Fruit fly (Drosophila melanogaster): ENCODE data around the gene aly.
A peak's percentile ranks its signal among the peaks of the same experiment; 100 is the strongest.

aly gene

DNA sequence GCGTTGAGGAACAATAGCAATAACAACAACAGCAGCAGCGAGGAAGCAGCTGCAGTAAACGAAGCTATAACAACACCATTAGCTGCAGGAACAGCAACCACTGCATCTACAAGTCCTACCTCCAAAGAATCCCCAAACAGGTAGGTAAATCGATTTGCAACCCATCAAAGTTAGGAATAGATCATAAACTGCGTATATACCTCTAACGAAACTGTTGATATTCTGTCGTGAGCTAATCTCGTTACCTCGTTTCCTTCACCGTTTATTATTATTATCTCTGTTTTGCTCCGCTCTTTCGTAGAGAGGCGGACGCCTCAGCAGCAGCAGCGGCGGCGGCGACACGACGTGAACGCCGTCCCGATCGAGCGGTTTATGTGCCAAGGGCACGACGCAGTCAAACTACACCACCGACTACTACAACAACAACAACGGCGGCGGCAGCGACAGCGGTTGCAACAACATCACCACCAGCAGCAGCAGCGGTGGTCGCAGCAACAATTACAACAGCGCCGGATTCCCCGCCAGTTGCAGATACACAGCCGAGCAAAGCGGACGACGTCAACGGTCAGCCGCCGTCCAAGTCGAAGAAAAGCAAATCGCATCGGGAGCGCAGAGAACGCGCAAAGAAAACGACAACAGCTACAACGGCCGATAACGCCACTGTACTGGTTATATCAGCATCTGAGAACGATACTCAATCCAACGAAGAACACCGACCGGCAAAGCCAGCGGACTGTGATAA lies 11.7 kb upstream of the aly start:
- TF ChIP-seq psq (GFP tag; optimal IDR thresholded peaks at IDR 0.05) (peak; percentile 68), Rel (GFP tag; optimal IDR thresholded peaks at IDR 0.05) (no peak), Rel (tag; optimal IDR thresholded peaks at IDR 0.05) (peak; percentile 98), Jra (GFP tag; optimal IDR thresholded peaks at IDR 0.05) (no peak), dl (GFP tag; optimal IDR thresholded peaks at IDR 0.05; ENCODE audit: insufficient read depth in 1 of 2, partially characterized antibody in 2 of 2) (peak in 1 of 2 experiments; percentile 7), Sp1 (GFP tag; optimal IDR thresholded peaks at IDR 0.05) (no peak), dsf (GFP tag; optimal IDR thresholded peaks at IDR 0.05; ENCODE audit: borderline replicate concordance) (no peak)

DNA sequence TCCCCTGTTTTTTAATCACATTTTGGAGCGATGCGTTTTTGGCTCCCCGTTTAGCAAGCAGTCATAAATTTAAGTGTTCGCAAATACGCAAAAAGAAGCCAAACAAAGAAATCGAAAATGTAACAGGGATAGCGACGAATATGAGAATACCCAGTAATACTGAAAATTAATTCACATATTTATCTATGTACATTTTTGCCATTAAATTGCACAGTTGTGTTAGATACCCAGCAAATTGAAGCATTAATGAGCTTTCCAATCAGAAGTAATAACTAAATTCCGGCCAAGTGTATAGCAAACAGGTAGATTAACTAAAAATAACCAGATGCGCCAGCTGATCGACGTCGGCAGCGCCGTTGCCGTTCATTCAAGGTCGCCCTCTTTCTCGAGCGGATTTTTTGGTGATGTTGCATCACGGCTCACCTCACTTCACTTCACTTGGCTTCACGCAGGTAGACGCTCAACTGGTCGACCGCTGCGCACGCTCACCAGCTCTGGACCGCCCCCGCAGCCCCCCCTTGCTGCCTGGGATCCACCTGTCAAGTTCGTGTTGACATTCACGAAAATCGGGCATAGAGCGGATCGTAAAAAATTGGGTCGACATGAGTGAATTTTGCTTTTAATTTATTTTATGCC lies 10.7 kb upstream of the aly start:
- TF ChIP-seq woc (GFP tag; optimal IDR thresholded peaks at IDR 0.05), result peak; percentile 61
- TF ChIP-seq Myc (optimal IDR thresholded peaks at IDR 0.05), result no peak
- TF ChIP-seq Rel (GFP tag; optimal IDR thresholded peaks at IDR 0.05), result no peak
- peak; percentile 19 for TF ChIP-seq Rel (tag; optimal IDR thresholded peaks at IDR 0.05)
- TF ChIP-seq sv (GFP tag; optimal IDR thresholded peaks at IDR 0.05), result no peak
- no peak for TF ChIP-seq lola (GFP tag; optimal IDR thresholded peaks at IDR 0.05)
- TF ChIP-seq CG9705 (GFP tag; optimal IDR thresholded peaks at IDR 0.05), result no peak
- peak in 1 of 2 experiments; percentile 59 for TF ChIP-seq foxo (GFP tag; optimal IDR thresholded peaks at IDR 0.05)
- TF ChIP-seq dl (GFP tag; optimal IDR thresholded peaks at IDR 0.05; ENCODE audit: insufficient read depth in 1 of 2, partially characterized antibody in 2 of 2), result no peak
- peak; percentile 45 for TF ChIP-seq fru (GFP tag; optimal IDR thresholded peaks at IDR 0.05)
- TF ChIP-seq Jra (GFP tag; optimal IDR thresholded peaks at IDR 0.05), result peak; percentile 13
- TF ChIP-seq Sp1 (GFP tag; optimal IDR thresholded peaks at IDR 0.05), result peak; percentile 2
- no peak for TF ChIP-seq jim (GFP tag; optimal IDR thresholded peaks at IDR 0.05)
- TF ChIP-seq tai (GFP tag; optimal IDR thresholded peaks at IDR 0.05), result no peak
- no peak for TF ChIP-seq CG32264 (GFP tag; optimal IDR thresholded peaks at IDR 0.05)
- TF ChIP-seq Hr78 (GFP tag; optimal IDR thresholded peaks at IDR 0.05), result no peak
- TF ChIP-seq rgr (GFP tag; optimal IDR thresholded peaks at IDR 0.05), result peak; percentile 61
- no peak for TF ChIP-seq dmrt93B (GFP tag; optimal IDR thresholded peaks at IDR 0.05)
- TF ChIP-seq usp (GFP tag; optimal IDR thresholded peaks at IDR 0.05), result no peak
- peak; percentile 66 for TF ChIP-seq h (GFP tag; optimal IDR thresholded peaks at IDR 0.05)
- TF ChIP-seq sage (GFP tag; optimal IDR thresholded peaks at IDR 0.05), result no peak
- no peak for TF ChIP-seq Dif (GFP tag; optimal IDR thresholded peaks at IDR 0.05; ENCODE audit: partially characterized antibody)
- TF ChIP-seq Hnf4 (GFP tag; optimal IDR thresholded peaks at IDR 0.05), result peak; percentile 47
- peak; percentile 60 for TF ChIP-seq OdsH (GFP tag; optimal IDR thresholded peaks at IDR 0.05)
- no peak for TF ChIP-seq dsf (GFP tag; optimal IDR thresholded peaks at IDR 0.05; ENCODE audit: borderline replicate concordance)
- TF ChIP-seq Mio (GFP tag; optimal IDR thresholded peaks at IDR 0.05), result no peak
- peak; percentile 9 for TF ChIP-seq HLH106 (tag; optimal IDR thresholded peaks at IDR 0.05)
- TF ChIP-seq Hr83 (GFP tag; optimal IDR thresholded peaks at IDR 0.05; ENCODE audit: poor library complexity, severe bottlenecking), result no peak
- peak; percentile 49 for TF ChIP-seq psq (GFP tag; optimal IDR thresholded peaks at IDR 0.05)
- no peak for TF ChIP-seq Abd-B (GFP tag; optimal IDR thresholded peaks at IDR 0.05)
- TF ChIP-seq CrebA (GFP tag; optimal IDR thresholded peaks at IDR 0.05; ENCODE audit: borderline replicate concordance), result no peak
- no peak for TF ChIP-seq N (GFP tag; optimal IDR thresholded peaks at IDR 0.05)
- TF ChIP-seq Vsx2 (GFP tag; optimal IDR thresholded peaks at IDR 0.05; ENCODE audit: partially characterized antibody), result no peak
- peak; percentile 34 for TF ChIP-seq brk (GFP tag; optimal IDR thresholded peaks at IDR 0.05)
- peak; percentile 71 for TF ChIP-seq br (GFP tag; optimal IDR thresholded peaks at IDR 0.05)
- TF ChIP-seq GATAd (GFP tag; optimal IDR thresholded peaks at IDR 0.05), result no peak
- TF ChIP-seq pan (optimal IDR thresholded peaks at IDR 0.05), result no peak
- TF ChIP-seq ey (GFP tag; optimal IDR thresholded peaks at IDR 0.05), result peak; percentile 52
- no peak for TF ChIP-seq Dfd (GFP tag; optimal IDR thresholded peaks at IDR 0.05)
